Worm (Caenorhabditis elegans) whole organism, mixed stage, embryonic: ENCODE measurements around the gene W03C9.2.

Experiments used
- elt-3 ChIP-seq: fragments of 150-350 bp; optimal IDR thresholded peaks from 2 replicates; lab custom pipeline; 2014; ENCODE audit warnings: missing biosample characterization, missing genetic modification characterization
- ham-2 ChIP-seq: fragments of 200-800 bp; sonication (Bioruptor generic); optimal IDR thresholded peaks from 2 replicates; lab custom pipeline; 2018; ENCODE audit warnings: mild to moderate bottlenecking, missing genetic modification characterization, missing compliant biosample characterization
- nhr-237 ChIP-seq: fragments of 150-350 bp; optimal IDR thresholded peaks from 2 replicates; lab custom pipeline; 2014; ENCODE audit warnings: missing biosample characterization, missing genetic modification characterization
- sem-2 ChIP-seq: fragments of 200-800 bp; sonication (Bioruptor generic); optimal IDR thresholded peaks from 2 replicates; lab custom pipeline; 2018; ENCODE audit warnings: mild to moderate bottlenecking, missing genetic modification characterization, missing compliant biosample characterization
- snpc-4 ChIP-seq: fragments of 150-350 bp; optimal IDR thresholded peaks from 2 replicates; lab custom pipeline; 2014; ENCODE audit warnings: missing biosample characterization, missing genetic modification characterization
- ztf-11 ChIP-seq: fragments of 150-350 bp; optimal IDR thresholded peaks from 2 replicates; lab custom pipeline; 2014; ENCODE audit warnings: missing biosample characterization, missing genetic modification characterization

ce11 chrII:12008772-12009171 is 46.6 kb downstream of the W03C9.2 start, which contains the start of gene glb-29:
- TF ChIP-seq sem-2 (no peak), elt-3 (tag; lab: Kevin White, UChicago) (no peak), nhr-237 (no peak), ham-2 (GFP tag; lab: Kevin White, UChicago) (no peak), ztf-11 (tag; lab: Kevin White, UChicago) (no peak), snpc-4 (tag; lab: Kevin White, UChicago) (no peak)
